Worm (Caenorhabditis elegans) whole organism, L4 larva: Measurements from ENCODE around the gene srx-56.

Experiments used
- aly-2 ChIP-seq: sonication (generic microtip); optimal IDR thresholded peaks from 2 replicates; lab custom pipeline; 2018; ENCODE audit warnings: missing biosample characterization, missing genetic modification characterization
- ama-1 ChIP-seq: fragments of 150-350 bp; optimal IDR thresholded peaks from 2 replicates; lab custom pipeline; 2014; ENCODE audit warnings: inconsistent platforms, mixed read lengths
- ceh-28 ChIP-seq: fragments of 150-350 bp; optimal IDR thresholded peaks from 2 replicates; lab custom pipeline; 2014; ENCODE audit warnings: missing biosample characterization, missing genetic modification reagents, missing genetic modification characterization
- ceh-44 ChIP-seq: fragments of 200-800 bp; sonication (Bioruptor generic); IDR thresholded peaks from 2 replicates; pipeline ENCODE4 v1.3.6; 2022; ENCODE audit warnings: missing genetic modification reagents, missing genetic modification characterization, missing compliant biosample characterization
- fkh-10 ChIP-seq: fragments of 150-350 bp; optimal IDR thresholded peaks from 2 replicates; lab custom pipeline; 2014; ENCODE audit warnings: missing biosample characterization, missing genetic modification reagents, missing genetic modification characterization
- jun-1 ChIP-seq: fragments of 150-350 bp; optimal IDR thresholded peaks from 2 replicates; lab custom pipeline; 2014; ENCODE audit warnings: missing biosample characterization, missing genetic modification reagents, missing genetic modification characterization
- lin-13 ChIP-seq: fragments of 150-350 bp; optimal IDR thresholded peaks from 2 replicates; lab custom pipeline; 2014; ENCODE audit warnings: missing biosample characterization, missing genetic modification reagents, missing genetic modification characterization
- lsy-2 ChIP-seq, 2 experiments: fragments of 150-350 bp in 1 of 2; sonication (generic microtip) in 1 of 2; optimal IDR thresholded peaks; 2 replicates each; lab custom pipeline; 2014 to 2017; ENCODE audit warnings: missing biosample characterization in 2 of 2, missing genetic modification characterization in 2 of 2
- nhr-11 ChIP-seq: fragments of 150-350 bp; optimal IDR thresholded peaks from 2 replicates; lab custom pipeline; 2014; ENCODE audit warnings: missing biosample characterization, missing genetic modification characterization
- nhr-28 ChIP-seq: fragments of 150-350 bp; optimal IDR thresholded peaks from 2 replicates; lab custom pipeline; 2014; ENCODE audit warnings: missing biosample characterization, missing genetic modification characterization
- pha-4 ChIP-seq, 2 experiments: fragments of 150-350 bp in 1 of 2; fragments of 200-800 bp in 1 of 2; sonication (Bioruptor generic) in 1 of 2; IDR thresholded peaks in 1 of 2; optimal IDR thresholded peaks in 1 of 2; 2 replicates each; pipeline versions ENCODE4 v1.3.6 to Lab custom; 2014 to 2022; ENCODE audit warnings: missing genetic modification characterization in 2 of 2, missing genetic modification reagents in 2 of 2, missing biosample characterization in 1 of 2, missing compliant biosample characterization in 1 of 2
- tra-1 ChIP-seq: fragments of 200-800 bp; sonication (Bioruptor generic); IDR thresholded peaks from 2 replicates; pipeline ENCODE4 v1.3.6; 2022; ENCODE audit warnings: missing genetic modification reagents, missing genetic modification characterization, missing compliant biosample characterization
- unc-62 ChIP-seq, 3 experiments: fragments of 150-350 bp in 1 of 3; sonication (generic microtip); optimal IDR thresholded peaks in 2 of 3; peaks in 1 of 3; 1 replicate in 1 of 3; 2 replicates in 2 of 3; lab custom pipeline; 2014 to 2017; ENCODE audit warnings: missing biosample characterization in 3 of 3, missing genetic modification characterization in 3 of 3, missing genetic modification reagents in 3 of 3, missing genotype in 1 of 3

DNA sequence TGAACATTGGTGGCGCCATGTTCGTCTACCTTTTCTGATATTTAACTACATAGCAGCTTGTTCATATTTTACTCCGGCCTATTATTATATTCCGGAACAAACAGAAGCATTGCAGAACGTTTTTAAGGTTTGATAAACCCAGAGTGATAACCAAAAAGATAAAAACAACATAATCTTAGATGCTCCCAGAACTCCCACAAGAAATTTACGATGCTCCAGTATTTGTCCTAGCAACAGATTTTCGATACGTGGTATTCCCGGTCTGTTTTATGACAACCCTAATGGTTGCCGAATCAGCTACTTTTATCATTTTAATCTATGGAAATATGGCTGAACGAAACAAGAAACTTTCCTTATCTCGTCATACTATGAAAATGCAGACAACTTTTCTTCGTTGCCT is 20.6 kb upstream of the srx-56 start:
- TF ChIP-seq pha-4 (GFP tag; IDR thresholded peaks at IDR 0.05; lab: Robert Waterston, UW), result no peak
- TF ChIP-seq pha-4 (tag; optimal IDR thresholded peaks at IDR 0.05; lab: Kevin White, UChicago), result no peak
- no peak for TF ChIP-seq lsy-2 (tag; optimal IDR thresholded peaks at IDR 0.05; lab: Kevin White, UChicago)
- no peak for TF ChIP-seq jun-1
- TF ChIP-seq ama-1 (lab: Kevin White, UChicago), result no peak
- TF ChIP-seq nhr-11 (tag; lab: Kevin White, UChicago), result no peak
- no peak for TF ChIP-seq lin-13 (GFP tag; lab: Kevin White, UChicago)
- TF ChIP-seq tra-1 (GFP tag; lab: Robert Waterston, UW), result no peak
- TF ChIP-seq nhr-28, result no peak
- no peak for TF ChIP-seq ceh-28 (tag; lab: Kevin White, UChicago)
- no peak for TF ChIP-seq ceh-44 (GFP tag; lab: Robert Waterston, UW)
- TF ChIP-seq aly-2, result no peak
- peak in 1 of 2 experiments; percentile 92 for TF ChIP-seq unc-62 (GFP tag; optimal IDR thresholded peaks at IDR 0.05 in 1 of 2; lab: Kevin White, UChicago)
- TF ChIP-seq unc-62 (tag; optimal IDR thresholded peaks at IDR 0.05; lab: Kevin White, UChicago), result no peak
- no peak for TF ChIP-seq fkh-10 (GFP tag; lab: Kevin White, UChicago)
